Fruit fly (Drosophila melanogaster) whole organism, embryonic: ENCODE measurements around the gene put.

ENCODE experiments used
- BEAF-32 ChIP-seq: fragments of 200-800 bp; sonication (Bioruptor generic); optimal IDR thresholded peaks from 3 replicates; lab custom pipeline; 2017; ENCODE audit warnings: missing biosample characterization, missing genetic modification characterization, mild to moderate bottlenecking, moderate library complexity, missing genetic modification reagents
- Bgb ChIP-seq: fragments of 200-800 bp; sonication (Bioruptor generic); IDR thresholded peaks from 2 replicates; pipeline ENCODE4 v1.3.6; 2022; ENCODE audit warnings: missing biosample characterization, missing genetic modification characterization; ENCODE audit not compliant: partially characterized antibody
- CG12104 ChIP-seq: fragments of 200-800 bp; sonication (Bioruptor generic); optimal IDR thresholded peaks from 3 replicates; lab custom pipeline; 2016; ENCODE audit warnings: missing biosample characterization, missing genetic modification characterization
- CG12744 ChIP-seq: fragments of 200-800 bp; sonication (Bioruptor generic); optimal IDR thresholded peaks from 2 replicates; lab custom pipeline; 2016; ENCODE audit warnings: missing biosample characterization, missing genetic modification characterization
- CG13424 ChIP-seq: fragments of 200-800 bp; sonication (Bioruptor generic); optimal IDR thresholded peaks from 2 replicates; lab custom pipeline; 2019; ENCODE audit warnings: missing biosample characterization, mild to moderate bottlenecking, missing genetic modification characterization, moderate library complexity
- CG14014 ChIP-seq: fragments of 200-800 bp; sonication (Bioruptor generic); IDR thresholded peaks from 2 replicates; pipeline ENCODE4 v1.3.6; 2022; ENCODE audit warnings: missing biosample characterization, missing genetic modification characterization
- CG14710 ChIP-seq: fragments of 200-800 bp; sonication (Bioruptor generic); optimal IDR thresholded peaks from 3 replicates; lab custom pipeline; 2019; ENCODE audit warnings: missing biosample characterization, mild to moderate bottlenecking, missing genetic modification characterization, moderate library complexity
- CG15011 ChIP-seq: fragments of 200-800 bp; sonication (Bioruptor generic); optimal IDR thresholded peaks from 3 replicates; lab custom pipeline; 2018; ENCODE audit warnings: missing biosample characterization, mild to moderate bottlenecking, missing genetic modification characterization
- CG17385 ChIP-seq: fragments of 200-800 bp; sonication (Bioruptor generic); optimal IDR thresholded peaks from 3 replicates; lab custom pipeline; 2018; ENCODE audit warnings: missing biosample characterization, mild to moderate bottlenecking, missing genetic modification characterization
- CG18262 ChIP-seq: fragments of 200-800 bp; optimal IDR thresholded peaks from 3 replicates; lab custom pipeline; 2019; ENCODE audit warnings: missing biosample characterization, mild to moderate bottlenecking, missing genetic modification characterization, moderate library complexity
- CG18476 ChIP-seq: fragments of 200-800 bp; sonication (Bioruptor generic); optimal IDR thresholded peaks from 2 replicates; lab custom pipeline; 2016; ENCODE audit warnings: missing biosample characterization, mild to moderate bottlenecking, missing genetic modification characterization
- CG2116 ChIP-seq: fragments of 200-800 bp; sonication (Bioruptor generic); optimal IDR thresholded peaks from 3 replicates; lab custom pipeline; 2018; ENCODE audit warnings: missing biosample characterization, mild to moderate bottlenecking, missing genetic modification characterization
- CG2202 ChIP-seq: fragments of 200-800 bp; sonication (Bioruptor generic); optimal IDR thresholded peaks from 2 replicates; lab custom pipeline; 2018; ENCODE audit warnings: missing biosample characterization, mild to moderate bottlenecking, missing genetic modification characterization
- CG32767 ChIP-seq: fragments of 200-800 bp; sonication (Bioruptor generic); IDR thresholded peaks from 2 replicates; pipeline ENCODE4 v1.3.6; 2022; ENCODE audit warnings: missing biosample characterization, missing genetic modification characterization
- CG34224 ChIP-seq: fragments of 200-800 bp; sonication (Bioruptor generic); IDR thresholded peaks from 3 replicates; pipeline ENCODE4 v1.3.6; 2022; ENCODE audit warnings: missing biosample characterization, missing genetic modification characterization; ENCODE audit not compliant: partially characterized antibody
- CG34422 ChIP-seq: fragments of 200-800 bp; sonication (Bioruptor generic); IDR thresholded peaks from 3 replicates; pipeline ENCODE4 v1.3.6; 2022; ENCODE audit warnings: missing biosample characterization, missing genetic modification characterization
- CG3847 ChIP-seq: fragments of 200-800 bp; sonication (Bioruptor generic); IDR thresholded peaks from 2 replicates; pipeline ENCODE4 v1.3.6; 2022; ENCODE audit warnings: missing biosample characterization, missing genetic modification characterization
- CG5180 ChIP-seq: fragments of 200-800 bp; sonication (Bioruptor generic); optimal IDR thresholded peaks from 3 replicates; lab custom pipeline; 2017; ENCODE audit warnings: missing biosample characterization, missing genetic modification characterization, mild to moderate bottlenecking, moderate library complexity, missing genetic modification reagents
- CG6254 ChIP-seq: fragments of 200-800 bp; sonication (Bioruptor generic); optimal IDR thresholded peaks from 3 replicates; lab custom pipeline; 2017; ENCODE audit warnings: mild to moderate bottlenecking, missing biosample characterization, missing genetic modification reagents, missing genetic modification characterization
- CG6813 ChIP-seq: fragments of 200-800 bp; sonication (Bioruptor generic); optimal IDR thresholded peaks from 2 replicates; lab custom pipeline; 2017; ENCODE audit warnings: missing biosample characterization, missing genetic modification characterization, mild to moderate bottlenecking, moderate library complexity, missing genetic modification reagents
- CG7357 ChIP-seq: fragments of 200-800 bp; sonication (Bioruptor generic); IDR thresholded peaks from 3 replicates; pipeline ENCODE4 v1.3.6; 2022; ENCODE audit warnings: missing biosample characterization, missing genetic modification characterization
- CG7963 ChIP-seq: fragments of 200-800 bp; sonication (Bioruptor generic); IDR thresholded peaks from 3 replicates; pipeline ENCODE4 v1.3.6; 2022; ENCODE audit warnings: missing biosample characterization, missing genetic modification characterization; ENCODE audit not compliant: partially characterized antibody
- CG7987 ChIP-seq: fragments of 200-800 bp; sonication (Bioruptor generic); optimal IDR thresholded peaks from 2 replicates; lab custom pipeline; 2018; ENCODE audit warnings: missing biosample characterization, mild to moderate bottlenecking, missing genetic modification characterization, moderate library complexity
- CG8089 ChIP-seq: fragments of 200-800 bp; sonication (Bioruptor generic); optimal IDR thresholded peaks from 3 replicates; lab custom pipeline; 2016; ENCODE audit warnings: missing biosample characterization, missing genetic modification characterization
- CG9817 ChIP-seq: fragments of 200-800 bp; sonication (Bioruptor generic); optimal IDR thresholded peaks from 2 replicates; lab custom pipeline; 2018; ENCODE audit warnings: missing biosample characterization, mild to moderate bottlenecking, missing genetic modification characterization, moderate library complexity
- Camta ChIP-seq: fragments of 200-800 bp; sonication (Bioruptor generic); optimal IDR thresholded peaks from 2 replicates; lab custom pipeline; 2016; ENCODE audit warnings: missing biosample characterization, missing genetic modification characterization
- Doc2 ChIP-seq: fragments of 200-800 bp; sonication (Bioruptor generic); IDR thresholded peaks from 2 replicates; pipeline ENCODE4 v1.3.6; 2022; ENCODE audit warnings: missing biosample characterization, missing genetic modification characterization
- Drgx ChIP-seq: fragments of 200-800 bp; sonication (Bioruptor generic); IDR thresholded peaks from 2 replicates; pipeline ENCODE4 v1.3.6; 2022; ENCODE audit warnings: missing biosample characterization, missing genetic modification characterization
- Ets97D ChIP-seq: fragments of 200-800 bp; sonication (Bioruptor generic); optimal IDR thresholded peaks from 3 replicates; lab custom pipeline; 2016; ENCODE audit warnings: missing biosample characterization, missing genetic modification characterization
- H2.0 ChIP-seq: fragments of 200-800 bp; sonication (Bioruptor generic); IDR thresholded peaks from 2 replicates; pipeline ENCODE4 v1.3.6; 2022; ENCODE audit warnings: missing biosample characterization, missing genetic modification characterization
- Lhr ChIP-seq: fragments of 200-800 bp; sonication (Bioruptor generic); optimal IDR thresholded peaks from 3 replicates; lab custom pipeline; 2017; ENCODE audit warnings: mild to moderate bottlenecking, missing biosample characterization, missing genetic modification reagents, missing genetic modification characterization
- Med ChIP-seq: fragments of 200-800 bp; sonication (Bioruptor generic); peaks from one replicate; lab custom pipeline; 2016; ENCODE audit warnings: missing biosample characterization, missing genetic modification characterization, mild to moderate bottlenecking, inconsistent platforms, moderate library complexity
- NK7.1 ChIP-seq: fragments of 200-800 bp; sonication (Bioruptor generic); optimal IDR thresholded peaks from 3 replicates; lab custom pipeline; 2016; ENCODE audit warnings: missing biosample characterization, missing genetic modification characterization
- PHDP ChIP-seq: fragments of 200-800 bp; sonication (Bioruptor generic); optimal IDR thresholded peaks from 3 replicates; lab custom pipeline; 2018; ENCODE audit warnings: missing biosample characterization, mild to moderate bottlenecking, missing genetic modification characterization, moderate library complexity
- Ravus ChIP-seq: fragments of 200-800 bp; sonication (Bioruptor generic); IDR thresholded peaks from 2 replicates; pipeline ENCODE4 v1.3.6; 2022; ENCODE audit warnings: missing biosample characterization, missing genetic modification characterization
- Taf1 ChIP-seq: fragments of 200-800 bp; sonication (Bioruptor generic); IDR thresholded peaks from 2 replicates; pipeline ENCODE4 v1.3.6; 2022; ENCODE audit warnings: missing biosample characterization, missing genetic modification characterization
- Usf ChIP-seq: fragments of 200-800 bp; sonication (Bioruptor generic); optimal IDR thresholded peaks from 2 replicates; lab custom pipeline; 2017; ENCODE audit warnings: missing genotype, missing biosample characterization, missing genetic modification characterization
- br ChIP-seq: fragments of >200 bp; optimal IDR thresholded peaks from 2 replicates; lab custom pipeline; 2017
- emc ChIP-seq: fragments of 200-800 bp; sonication (Bioruptor generic); optimal IDR thresholded peaks from 2 replicates; lab custom pipeline; 2016; ENCODE audit warnings: missing biosample characterization, missing genetic modification characterization
- fd96Cb ChIP-seq: fragments of 200-800 bp; sonication (Bioruptor generic); optimal IDR thresholded peaks from 2 replicates; lab custom pipeline; 2018; ENCODE audit warnings: missing biosample characterization, mild to moderate bottlenecking, missing genetic modification characterization, moderate library complexity
- gce ChIP-seq: fragments of 200-800 bp; sonication (Bioruptor generic); IDR thresholded peaks from 3 replicates; pipeline ENCODE4 v1.3.6; 2022; ENCODE audit warnings: missing biosample characterization, missing genetic modification characterization
- kni ChIP-seq: fragments of 200-800 bp; sonication (Bioruptor generic); optimal IDR thresholded peaks from 3 replicates; lab custom pipeline; 2017; ENCODE audit warnings: mild to moderate bottlenecking, missing biosample characterization, missing genetic modification reagents, missing genetic modification characterization
- knrl ChIP-seq: fragments of 200-800 bp; sonication (Bioruptor generic); IDR thresholded peaks from 3 replicates; pipeline ENCODE4 v1.3.6; 2022; ENCODE audit warnings: missing biosample characterization, missing genetic modification characterization; ENCODE audit not compliant: partially characterized antibody
- lab ChIP-seq: fragments of 200-800 bp; sonication (Bioruptor generic); optimal IDR thresholded peaks from 3 replicates; lab custom pipeline; 2017; ENCODE audit warnings: missing biosample characterization, missing genetic modification characterization, mild to moderate bottlenecking, moderate library complexity, missing genetic modification reagents
- p53 ChIP-seq: fragments of 200-800 bp; sonication (Bioruptor generic); optimal IDR thresholded peaks from 2 replicates; lab custom pipeline; 2016; ENCODE audit warnings: missing biosample characterization, missing genetic modification characterization
- pan ChIP-seq, 4 experiments: fragments of >200 bp in 3 of 4; fragments of 200-800 bp in 1 of 4; sonication (Bioruptor generic) in 1 of 4; optimal IDR thresholded peaks in 3 of 4; IDR thresholded peaks in 1 of 4; 2 replicates each; pipeline versions ENCODE4 v1.3.6 to Lab custom; 2017 to 2022; ENCODE audit warnings: missing biosample characterization in 2 of 4, missing genetic modification characterization in 2 of 4, mixed read lengths in 1 of 4
- salm ChIP-seq: fragments of 200-800 bp; sonication (Bioruptor generic); optimal IDR thresholded peaks from 2 replicates; lab custom pipeline; 2018; ENCODE audit warnings: missing biosample characterization, mild to moderate bottlenecking, missing genetic modification characterization
- sqz ChIP-seq: fragments of 200-800 bp; sonication (Bioruptor generic); optimal IDR thresholded peaks from 3 replicates; lab custom pipeline; 2018; ENCODE audit warnings: missing biosample characterization, mild to moderate bottlenecking, missing genetic modification characterization
- unpg ChIP-seq: fragments of 200-800 bp; sonication (Bioruptor generic); optimal IDR thresholded peaks from 3 replicates; lab custom pipeline; 2018; ENCODE audit warnings: missing biosample characterization, mild to moderate bottlenecking, missing genetic modification characterization, moderate library complexity
- wor ChIP-seq: fragments of 200-800 bp; sonication (Bioruptor generic); IDR thresholded peaks from 2 replicates; pipeline ENCODE4 v1.3.6; 2022; ENCODE audit warnings: missing biosample characterization, missing genetic modification characterization
- yki ChIP-seq: fragments of >200 bp; optimal IDR thresholded peaks from 3 replicates; lab custom pipeline; 2018

The put gene

dm6 chr3R:14597935-14598424 is 27.5 kb downstream of the put start (continued):
- no peak for TF ChIP-seq H2.0 (GFP tag; lab: Robert Waterston, UW)
- TF ChIP-seq br (lab: Kevin White, UChicago) = no peak
- TF ChIP-seq salm (tag; lab: Kevin White, UChicago) = no peak
- no peak for TF ChIP-seq pan (optimal IDR thresholded peaks at IDR 0.05; lab: Kevin White, UChicago)
- peak in 1 of 2 experiments; percentile 37 for TF ChIP-seq pan (GFP tag; optimal IDR thresholded peaks at IDR 0.05 in 1 of 2, IDR thresholded peaks at IDR 0.05 in 1 of 2)
- TF ChIP-seq Camta (GFP tag; lab: Kevin White, UChicago) = no peak
- no peak for TF ChIP-seq CG12744 (GFP tag; lab: Kevin White, UChicago)
- no peak for TF ChIP-seq sqz
- no peak for TF ChIP-seq Doc2
- no peak for TF ChIP-seq CG5180 (GFP tag; lab: Kevin White, UChicago)
- TF ChIP-seq Usf (GFP tag; lab: Kevin White, UChicago) = no peak
- TF ChIP-seq CG2116 (GFP tag; lab: Kevin White, UChicago) = no peak
- TF ChIP-seq CG34422 = no peak
- no peak for TF ChIP-seq CG34224
- no peak for TF ChIP-seq CG32767 (GFP tag; lab: Robert Waterston, UW)
- TF ChIP-seq knrl (GFP tag; lab: Robert Waterston, UW) = no peak
- no peak for TF ChIP-seq CG2202 (tag; lab: Kevin White, UChicago)
- TF ChIP-seq fd96Cb (tag; lab: Kevin White, UChicago) = peak; percentile 38
- no peak for TF ChIP-seq NK7.1 (GFP tag; lab: Kevin White, UChicago)
- TF ChIP-seq CG6254 (GFP tag; lab: Kevin White, UChicago) = peak; percentile 18
- peak; percentile 10 for TF ChIP-seq CG18476
- TF ChIP-seq BEAF-32 (GFP tag; lab: Kevin White, UChicago) = no peak
- TF ChIP-seq CG15011 (GFP tag; lab: Kevin White, UChicago) = no peak
- no peak for TF ChIP-seq CG7987
- TF ChIP-seq CG12104 (GFP tag; lab: Kevin White, UChicago) = no peak
- TF ChIP-seq PHDP (tag; lab: Kevin White, UChicago) = peak; percentile 33
- no peak for TF ChIP-seq Drgx (GFP tag; lab: Robert Waterston, UW)
- no peak for TF ChIP-seq Ravus
- TF ChIP-seq kni = no peak
- no peak for TF ChIP-seq CG7357 (GFP tag; lab: Robert Waterston, UW)
- peak; percentile 73 for TF ChIP-seq CG18262 (tag; lab: Kevin White, UChicago)
- TF ChIP-seq Med (GFP tag; lab: Kevin White, UChicago) = peak; percentile 63
- no peak for TF ChIP-seq yki (lab: Kevin White, UChicago)
- no peak for TF ChIP-seq wor (GFP tag; lab: Robert Waterston, UW)
- no peak for TF ChIP-seq Taf1 (GFP tag; lab: Robert Waterston, UW)
- peak; percentile 35 for TF ChIP-seq CG13424 (tag; lab: Kevin White, UChicago)
- no peak for TF ChIP-seq CG9817
- TF ChIP-seq Bgb (GFP tag; lab: Robert Waterston, UW) = no peak
- TF ChIP-seq CG7963 = no peak
- no peak for TF ChIP-seq CG6813 (GFP tag; lab: Kevin White, UChicago)
- TF ChIP-seq gce (GFP tag; lab: Robert Waterston, UW) = no peak
- peak; percentile 12 for TF ChIP-seq lab
- no peak for TF ChIP-seq CG3847
- peak; percentile 61 for TF ChIP-seq unpg (GFP tag; lab: Kevin White, UChicago)
- TF ChIP-seq emc (GFP tag; lab: Kevin White, UChicago) = no peak
- TF ChIP-seq p53 (GFP tag; lab: Kevin White, UChicago) = no peak
- TF ChIP-seq CG17385 (GFP tag; lab: Kevin White, UChicago) = peak; percentile 32
- no peak for TF ChIP-seq CG8089 (GFP tag; lab: Kevin White, UChicago)
- no peak for TF ChIP-seq CG14014 (GFP tag; lab: Robert Waterston, UW)
- peak; percentile 27 for TF ChIP-seq Lhr (GFP tag; lab: Kevin White, UChicago)
- peak; percentile 32 for TF ChIP-seq Ets97D (GFP tag; lab: Kevin White, UChicago)
- TF ChIP-seq CG14710 (tag; lab: Kevin White, UChicago) = peak; percentile 38
